Fruit fly (Drosophila melanogaster) whole organism, embryonic: Measurements from ENCODE around the gene dao.

Source experiments
- Atf3 ChIP-seq: fragments of 200-800 bp; sonication (Bioruptor generic); optimal IDR thresholded peaks from 3 replicates; lab custom pipeline; 2016; ENCODE audit warnings: missing biosample characterization, missing genetic modification characterization
- Bgb ChIP-seq: fragments of 200-800 bp; sonication (Bioruptor generic); IDR thresholded peaks from 2 replicates; pipeline ENCODE4 v1.3.6; 2022; ENCODE audit warnings: missing biosample characterization, missing genetic modification characterization; ENCODE audit not compliant: partially characterized antibody
- CG10366 ChIP-seq: fragments of 200-800 bp; sonication (Bioruptor generic); IDR thresholded peaks from 2 replicates; pipeline ENCODE4 v1.3.6; 2022; ENCODE audit warnings: missing biosample characterization, missing genetic modification characterization
- CG10959 ChIP-seq: fragments of 200-800 bp; sonication (Bioruptor generic); IDR thresholded peaks from 2 replicates; pipeline ENCODE4 v1.3.6; 2022; ENCODE audit warnings: missing biosample characterization, missing genetic modification characterization
- CG10979 ChIP-seq: fragments of 200-800 bp; sonication (Bioruptor generic); optimal IDR thresholded peaks from 2 replicates; lab custom pipeline; 2018; ENCODE audit warnings: missing biosample characterization, mild to moderate bottlenecking, missing genetic modification characterization, moderate library complexity
- CG13424 ChIP-seq: fragments of 200-800 bp; sonication (Bioruptor generic); optimal IDR thresholded peaks from 2 replicates; lab custom pipeline; 2019; ENCODE audit warnings: missing biosample characterization, mild to moderate bottlenecking, missing genetic modification characterization, moderate library complexity
- CG15269 ChIP-seq: fragments of 200-800 bp; sonication (Bioruptor generic); optimal IDR thresholded peaks from 2 replicates; lab custom pipeline; 2018; ENCODE audit warnings: missing biosample characterization, mild to moderate bottlenecking, missing genetic modification characterization, moderate library complexity
- CG16815 ChIP-seq: fragments of 200-800 bp; sonication (Bioruptor generic); optimal IDR thresholded peaks from 3 replicates; lab custom pipeline; 2017; ENCODE audit warnings: missing biosample characterization, mild to moderate bottlenecking, missing genetic modification characterization
- CG17829 ChIP-seq: fragments of 200-800 bp; optimal IDR thresholded peaks from 2 replicates; lab custom pipeline; 2019; ENCODE audit warnings: missing biosample characterization, mild to moderate bottlenecking, missing genetic modification characterization, moderate library complexity
- CG1832 ChIP-seq: fragments of 200-800 bp; sonication (Bioruptor generic); optimal IDR thresholded peaks from 2 replicates; lab custom pipeline; 2017; ENCODE audit warnings: missing biosample characterization, mild to moderate bottlenecking, missing genetic modification characterization, inconsistent platforms
- CG2116 ChIP-seq: fragments of 200-800 bp; sonication (Bioruptor generic); optimal IDR thresholded peaks from 3 replicates; lab custom pipeline; 2018; ENCODE audit warnings: missing biosample characterization, mild to moderate bottlenecking, missing genetic modification characterization
- CG2129 ChIP-seq: fragments of 200-800 bp; sonication (Bioruptor generic); IDR thresholded peaks from 2 replicates; pipeline ENCODE4 v1.3.6; 2022; ENCODE audit warnings: missing biosample characterization, missing genetic modification characterization; ENCODE audit not compliant: partially characterized antibody
- CG3065 ChIP-seq: fragments of 200-800 bp; sonication (Bioruptor generic); optimal IDR thresholded peaks from 2 replicates; lab custom pipeline; 2016; ENCODE audit warnings: missing biosample characterization, missing genetic modification characterization
- CG3281 ChIP-seq: fragments of 200-800 bp; sonication (Bioruptor generic); optimal IDR thresholded peaks from 3 replicates; lab custom pipeline; 2017; ENCODE audit warnings: missing biosample characterization, mild to moderate bottlenecking, missing genetic modification characterization
- CG3726 ChIP-seq: fragments of 200-800 bp; sonication (Bioruptor generic); IDR thresholded peaks from 3 replicates; pipeline ENCODE4, ENCODE4 v1.3.6; 2022; ENCODE audit warnings: missing biosample characterization, missing genetic modification characterization
- CG3995 ChIP-seq: fragments of 200-800 bp; sonication (Bioruptor generic); optimal IDR thresholded peaks from 3 replicates; lab custom pipeline; 2016; ENCODE audit warnings: missing biosample characterization, missing genetic modification characterization
- CG4360 ChIP-seq: fragments of 200-800 bp; sonication (Bioruptor generic); IDR thresholded peaks from 2 replicates; pipeline ENCODE4 v1.3.6; 2022; ENCODE audit warnings: missing biosample characterization, missing genetic modification characterization
- CG4617 ChIP-seq: fragments of 200-800 bp; sonication (Bioruptor generic); optimal IDR thresholded peaks from 3 replicates; lab custom pipeline; 2016; ENCODE audit warnings: missing biosample characterization, missing genetic modification characterization, borderline replicate concordance
- CG6175 ChIP-seq: fragments of 200-800 bp; sonication (Bioruptor generic); IDR thresholded peaks from 3 replicates; pipeline ENCODE4 v1.3.6; 2022; ENCODE audit warnings: missing biosample characterization, missing genetic modification characterization
- CG8388 ChIP-seq: fragments of 200-800 bp; sonication (Bioruptor generic); optimal IDR thresholded peaks from 2 replicates; lab custom pipeline; 2019; ENCODE audit warnings: missing biosample characterization, mild to moderate bottlenecking, missing genetic modification characterization, moderate library complexity
- CG8765 ChIP-seq: fragments of 200-800 bp; sonication (Bioruptor generic); IDR thresholded peaks from 2 replicates; pipeline ENCODE4 v1.3.6; 2022; ENCODE audit warnings: missing biosample characterization, missing genetic modification characterization
- CG9215 ChIP-seq: fragments of 200-800 bp; sonication (Bioruptor generic); IDR thresholded peaks from 2 replicates; pipeline ENCODE4 v1.3.6; 2022; ENCODE audit warnings: missing biosample characterization, missing genetic modification characterization
- CG9437 ChIP-seq: fragments of 200-800 bp; sonication (Bioruptor generic); optimal IDR thresholded peaks from 2 replicates; lab custom pipeline; 2018; ENCODE audit warnings: missing biosample characterization, mild to moderate bottlenecking, missing genetic modification characterization
- Dip2 ChIP-seq: fragments of 200-800 bp; sonication (Bioruptor generic); IDR thresholded peaks from 2 replicates; pipeline ENCODE4 v1.3.6; 2022; ENCODE audit warnings: missing biosample characterization, missing genetic modification characterization
- E2f1 ChIP-seq: fragments of 200-800 bp; sonication (Bioruptor generic); IDR thresholded peaks from 2 replicates; pipeline ENCODE4 v1.3.6; 2022; ENCODE audit warnings: missing biosample characterization, missing genetic modification characterization
- ERR ChIP-seq: fragments of 200-800 bp; sonication (Bioruptor generic); optimal IDR thresholded peaks from 2 replicates; lab custom pipeline; 2016; ENCODE audit warnings: missing biosample characterization, missing genetic modification characterization
- Ets97D ChIP-seq: fragments of 200-800 bp; sonication (Bioruptor generic); optimal IDR thresholded peaks from 3 replicates; lab custom pipeline; 2016; ENCODE audit warnings: missing biosample characterization, missing genetic modification characterization
- HLH3B ChIP-seq: fragments of 200-800 bp; sonication (Bioruptor generic); IDR thresholded peaks from 2 replicates; pipeline ENCODE4 v1.3.6; 2022; ENCODE audit warnings: missing biosample characterization, missing genetic modification characterization
- MBD-R2 ChIP-seq: fragments of 200-800 bp; sonication (Bioruptor generic); IDR thresholded peaks from 2 replicates; pipeline ENCODE4 v1.3.6; 2022; ENCODE audit warnings: missing biosample characterization, missing genetic modification characterization
- Mad ChIP-seq: fragments of 200-800 bp; sonication (Bioruptor generic); optimal IDR thresholded peaks from 2 replicates; lab custom pipeline; 2016; ENCODE audit warnings: missing biosample characterization, missing genetic modification characterization
- Poxn ChIP-seq: fragments of 200-800 bp; sonication (Bioruptor generic); IDR thresholded peaks from 2 replicates; pipeline ENCODE4 v1.3.6; 2022; ENCODE audit warnings: missing biosample characterization, missing genetic modification characterization
- Rfx ChIP-seq: fragments of 200-800 bp; sonication (Bioruptor generic); IDR thresholded peaks from 2 replicates; pipeline ENCODE4 v1.3.6; 2022; ENCODE audit warnings: missing biosample characterization, missing genetic modification characterization
- Side ChIP-seq: fragments of 200-800 bp; sonication (Bioruptor generic); optimal IDR thresholded peaks from 2 replicates; lab custom pipeline; 2016; ENCODE audit warnings: missing biosample characterization, missing genetic modification characterization
- Six4 ChIP-seq: fragments of 200-800 bp; sonication (Bioruptor generic); optimal IDR thresholded peaks from 2 replicates; lab custom pipeline; 2016; ENCODE audit warnings: missing biosample characterization, missing genetic modification characterization
- caup ChIP-seq: fragments of 200-800 bp; sonication (Bioruptor generic); optimal IDR thresholded peaks from 3 replicates; lab custom pipeline; 2017; ENCODE audit warnings: missing biosample characterization, mild to moderate bottlenecking, missing genetic modification characterization, moderate library complexity; ENCODE audit not compliant: severe bottlenecking
- crp ChIP-seq, 2 experiments: fragments of 200-800 bp; sonication (Bioruptor generic); optimal IDR thresholded peaks; 2 replicates in 1 of 2; 3 replicates in 1 of 2; lab custom pipeline; 2017; ENCODE audit warnings: missing biosample characterization in 2 of 2, missing genetic modification characterization in 2 of 2, mild to moderate bottlenecking in 1 of 2, moderate library complexity in 1 of 2
- cwo ChIP-seq: fragments of 200-800 bp; sonication (Bioruptor generic); optimal IDR thresholded peaks from 3 replicates; lab custom pipeline; 2017; ENCODE audit warnings: missing biosample characterization, missing genetic modification characterization, mild to moderate bottlenecking, moderate library complexity, missing genetic modification reagents
- dmrt11E ChIP-seq: fragments of 200-800 bp; sonication (Bioruptor generic); optimal IDR thresholded peaks from 3 replicates; lab custom pipeline; 2018; ENCODE audit warnings: missing biosample characterization, mild to moderate bottlenecking, missing genetic modification characterization, moderate library complexity
- fu2 ChIP-seq: fragments of 200-800 bp; sonication (Bioruptor generic); optimal IDR thresholded peaks from 2 replicates; lab custom pipeline; 2016; ENCODE audit warnings: missing biosample characterization, missing genetic modification characterization
- ken ChIP-seq: fragments of 200-800 bp; sonication (Bioruptor generic); IDR thresholded peaks from 3 replicates; pipeline ENCODE4 v1.3.6; 2022; ENCODE audit warnings: missing biosample characterization, missing genetic modification characterization
- klu ChIP-seq: fragments of 200-800 bp; sonication (Bioruptor generic); IDR thresholded peaks from 2 replicates; pipeline ENCODE4 v1.3.6; 2022; ENCODE audit warnings: missing biosample characterization, missing genetic modification characterization
- lola ChIP-seq, 3 experiments: fragments of >200 bp in 2 of 3; fragments of 200-800 bp in 1 of 3; sonication (Bioruptor generic) in 1 of 3; optimal IDR thresholded peaks; 2 replicates each; lab custom pipeline; 2017 to 2019; ENCODE audit warnings: missing biosample characterization in 3 of 3, missing genetic modification characterization in 3 of 3, mild to moderate bottlenecking in 1 of 3, moderate library complexity in 1 of 3
- pb ChIP-seq: fragments of 200-800 bp; sonication (Bioruptor generic); optimal IDR thresholded peaks from 3 replicates; lab custom pipeline; 2016; ENCODE audit warnings: missing biosample characterization, missing genetic modification characterization
- pfk ChIP-seq: fragments of 200-800 bp; sonication (Bioruptor generic); optimal IDR thresholded peaks from 2 replicates; lab custom pipeline; 2018; ENCODE audit warnings: missing biosample characterization, mild to moderate bottlenecking, missing genetic modification characterization, moderate library complexity
- tap ChIP-seq: fragments of 200-800 bp; optimal IDR thresholded peaks from 3 replicates; lab custom pipeline; 2019; ENCODE audit warnings: missing biosample characterization, mild to moderate bottlenecking, missing genetic modification characterization, moderate library complexity
- tin ChIP-seq: fragments of 200-800 bp; sonication (Bioruptor generic); optimal IDR thresholded peaks from 3 replicates; lab custom pipeline; 2016; ENCODE audit warnings: missing biosample characterization, missing genetic modification characterization
- vnd ChIP-seq: fragments of 200-800 bp; sonication (Bioruptor generic); IDR thresholded peaks from 3 replicates; pipeline ENCODE4 v1.3.6; 2022; ENCODE audit warnings: missing biosample characterization, missing genetic modification characterization; ENCODE audit not compliant: partially characterized antibody
- zen ChIP-seq: fragments of 200-800 bp; sonication (Bioruptor generic); optimal IDR thresholded peaks from 3 replicates; lab custom pipeline; 2018; ENCODE audit warnings: missing biosample characterization, mild to moderate bottlenecking, missing genetic modification characterization, moderate library complexity
- zfh2 ChIP-seq: fragments of 200-800 bp; sonication (Bioruptor generic); optimal IDR thresholded peaks from 2 replicates; lab custom pipeline; 2016; ENCODE audit warnings: missing biosample characterization, missing genetic modification characterization

The dao gene

dm6 chr2L:15271757-15272589, 23.3 kb downstream of the dao start, which contains the start of gene Cul3 (continued):
- TF ChIP-seq CG13424 (peak; percentile 15), CG9215 (GFP tag; lab: Robert Waterston, UW) (0 out of 2 replicates have a peak, but pooled peaks have one; percentile 26), Poxn (GFP tag; lab: Robert Waterston, UW) (no peak), ERR (GFP tag; lab: Kevin White, UChicago) (no peak), tin (GFP tag; lab: Kevin White, UChicago) (no peak), Six4 (no peak), CG2116 (GFP tag; lab: Kevin White, UChicago) (peak; percentile 28), Bgb (GFP tag; lab: Robert Waterston, UW) (peak; percentile 76), CG2129 (GFP tag; lab: Robert Waterston, UW) (peak; percentile 65), tap (tag; lab: Kevin White, UChicago) (no peak), CG15269 (tag; lab: Kevin White, UChicago) (peak; percentile 23), Ets97D (GFP tag; lab: Kevin White, UChicago) (no peak), CG1832 (no peak), Mad (GFP tag; lab: Kevin White, UChicago) (no peak), fu2 (GFP tag; lab: Kevin White, UChicago) (no peak), CG3995 (GFP tag; lab: Kevin White, UChicago) (no peak), cwo (GFP tag; lab: Kevin White, UChicago) (no peak), CG16815 (GFP tag; lab: Kevin White, UChicago) (no peak), vnd (GFP tag; lab: Robert Waterston, UW) (peak; percentile 85), pb (GFP tag; lab: Kevin White, UChicago) (no peak), zfh2 (GFP tag; lab: Kevin White, UChicago) (no peak), ken (GFP tag; lab: Robert Waterston, UW) (no peak), CG4360 (GFP tag; lab: Robert Waterston, UW) (peak; percentile 87), CG3281 (GFP tag; lab: Kevin White, UChicago) (no peak), dmrt11E (tag; lab: Kevin White, UChicago) (peak; percentile 43), HLH3B (GFP tag; lab: Robert Waterston, UW) (no peak), klu (no peak), Side (GFP tag; lab: Kevin White, UChicago) (no peak), CG10366 (GFP tag; lab: Robert Waterston, UW) (no peak), Atf3 (GFP tag; lab: Kevin White, UChicago) (no peak), caup (GFP tag; lab: Kevin White, UChicago) (no peak), CG17829 (tag; lab: Kevin White, UChicago) (peak; percentile 44), zen (tag; lab: Kevin White, UChicago) (no peak), CG10959 (GFP tag; lab: Robert Waterston, UW) (no peak), CG8388 (no peak), lola (GFP tag; optimal IDR thresholded peaks at IDR 0.05; lab: Kevin White, UChicago) (peak in 1 of 3 experiments; percentile 8), CG6175 (GFP tag; lab: Robert Waterston, UW) (no peak), Rfx (GFP tag; lab: Robert Waterston, UW) (peak; percentile 32; the same call in 1 of the 2 replicates), E2f1 (GFP tag; lab: Robert Waterston, UW) (no peak), pfk (no peak), CG3726 (no peak), crp (GFP tag; optimal IDR thresholded peaks at IDR 0.05; lab: Kevin White, UChicago) (no peak), CG9437 (GFP tag; lab: Kevin White, UChicago) (peak; percentile 13), CG8765 (GFP tag; lab: Robert Waterston, UW) (no peak; the same call in 1 of the 2 replicates), MBD-R2 (0 out of 2 replicates have a peak, but pooled peaks have one; percentile 16), CG4617 (GFP tag; lab: Kevin White, UChicago) (peak; percentile 61), CG10979 (no peak), Dip2 (GFP tag; lab: Robert Waterston, UW) (no peak), CG3065 (GFP tag; lab: Kevin White, UChicago) (no peak)
